Worm (Caenorhabditis elegans) whole organism, L2 larva: ENCODE results near the gene wrt-10.

ENCODE experiments used
- ama-1 ChIP-seq: fragments of 150-350 bp; optimal IDR thresholded peaks from 2 replicates; lab custom pipeline; 2018; ENCODE audit warnings: inconsistent platforms
- dmd-4 ChIP-seq: sonication (generic microtip); optimal IDR thresholded peaks from 2 replicates; lab custom pipeline; 2017; ENCODE audit warnings: missing biosample characterization, missing genetic modification characterization
- elt-1 ChIP-seq: fragments of 150-350 bp; optimal IDR thresholded peaks from 2 replicates; lab custom pipeline; 2014; ENCODE audit warnings: missing biosample characterization, missing genetic modification characterization
- elt-3 ChIP-seq: sonication (generic microtip); optimal IDR thresholded peaks from 2 replicates; lab custom pipeline; 2017; ENCODE audit warnings: missing biosample characterization, missing genetic modification characterization
- fos-1 ChIP-seq: fragments of 150-350 bp; optimal IDR thresholded peaks from 2 replicates; lab custom pipeline; 2014; ENCODE audit warnings: missing biosample characterization, missing genetic modification characterization
- mdl-1 ChIP-seq, 2 experiments: fragments of 150-350 bp in 1 of 2; sonication (generic microtip) in 1 of 2; optimal IDR thresholded peaks; 2 replicates each; lab custom pipeline; 2017; ENCODE audit warnings: missing biosample characterization in 2 of 2, missing genetic modification characterization in 2 of 2
- nhr-11 ChIP-seq: fragments of 150-350 bp; optimal IDR thresholded peaks from 2 replicates; lab custom pipeline; 2014; ENCODE audit warnings: missing biosample characterization, missing genetic modification characterization
- nhr-12 ChIP-seq: fragments of 150-350 bp; optimal IDR thresholded peaks from 2 replicates; lab custom pipeline; 2014; ENCODE audit warnings: missing biosample characterization, missing genetic modification characterization
- nhr-237 ChIP-seq: fragments of 150-350 bp; optimal IDR thresholded peaks from 2 replicates; lab custom pipeline; 2014; ENCODE audit warnings: missing biosample characterization, missing genetic modification characterization
- nhr-25 ChIP-seq: fragments of 150-350 bp; sonication (generic microtip); optimal IDR thresholded peaks from 3 replicates; lab custom pipeline; 2014; ENCODE audit warnings: missing biosample characterization, missing genetic modification characterization
- unc-55 ChIP-seq: fragments of 150-350 bp; sonication (generic microtip); optimal IDR thresholded peaks from 3 replicates; lab custom pipeline; 2014; ENCODE audit warnings: missing biosample characterization, missing genetic modification reagents, missing genetic modification characterization
- unc-62 ChIP-seq: fragments of 150-350 bp; optimal IDR thresholded peaks from 2 replicates; lab custom pipeline; 2014; ENCODE audit warnings: missing biosample characterization, missing genetic modification reagents, missing genetic modification characterization
- ztf-1 ChIP-seq: fragments of 200-800 bp; sonication (Bioruptor generic); conservative IDR thresholded peaks from 2 replicates; pipeline ENCODE4 v1.3.6; 2022; ENCODE audit warnings: missing genetic modification characterization, missing compliant biosample characterization
- ztf-11 ChIP-seq: sonication (generic microtip); optimal IDR thresholded peaks from 2 replicates; lab custom pipeline; 2017; ENCODE audit warnings: missing biosample characterization, missing genetic modification characterization

DNA sequence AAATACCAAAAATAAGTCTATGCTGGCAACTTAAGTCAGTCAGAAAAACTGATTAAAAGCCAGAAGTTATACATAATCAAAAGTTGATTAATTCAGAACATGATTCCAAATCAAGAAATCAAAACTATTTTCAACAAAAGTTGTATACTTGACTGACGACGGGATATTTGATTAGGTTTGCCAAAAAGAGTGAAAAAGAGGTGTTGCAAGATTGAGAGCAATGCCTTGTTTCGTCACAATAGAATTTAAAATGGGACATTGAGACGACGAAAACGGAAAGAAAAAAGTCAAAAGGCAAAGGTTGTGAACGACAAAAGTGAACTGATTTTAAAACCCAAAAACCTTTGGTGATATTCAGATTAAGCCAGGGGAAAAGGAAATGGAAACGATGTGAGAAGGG, 24.5 kb upstream of the wrt-10 start:
- TF ChIP-seq unc-62 (GFP tag; lab: Kevin White, UChicago) (no peak), ama-1 (no peak), nhr-12 (tag; lab: Kevin White, UChicago) (no peak), nhr-25 (tag; lab: Kevin White, UChicago) (no peak), nhr-11 (no peak), fos-1 (tag; lab: Kevin White, UChicago) (no peak), mdl-1 (tag; optimal IDR thresholded peaks at IDR 0.05; lab: Kevin White, UChicago) (no peak), ztf-1 (GFP tag; lab: Robert Waterston, UW) (no peak), nhr-237 (tag; lab: Kevin White, UChicago) (no peak), ztf-11 (tag; lab: Kevin White, UChicago) (no peak), unc-55 (no peak), dmd-4 (tag; lab: Kevin White, UChicago) (no peak), elt-3 (tag; lab: Kevin White, UChicago) (no peak), elt-1 (tag; lab: Kevin White, UChicago) (no peak)
